Fruit fly (Drosophila melanogaster): ENCODE measurements around the gene ro.

ro gene

DNA sequence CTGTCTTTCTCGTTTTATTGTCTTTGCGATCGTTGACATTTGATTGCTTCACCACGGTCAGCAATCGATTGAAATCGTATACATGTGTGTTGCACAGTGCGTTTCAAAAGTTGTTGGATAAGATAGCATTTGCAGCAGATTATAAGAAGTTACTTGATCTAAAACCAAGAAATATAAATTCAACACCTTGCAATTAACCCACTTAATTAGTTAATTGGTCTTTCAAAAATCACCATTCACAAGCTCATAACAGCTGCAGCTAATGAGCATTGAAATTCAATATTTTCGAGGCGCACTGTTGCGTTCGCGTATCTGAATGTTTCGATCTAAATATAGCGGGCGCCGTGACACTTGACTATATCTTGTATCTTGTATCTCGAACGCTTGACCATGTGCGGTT, 11.8 kb upstream of the ro start (continued):
- TF ChIP-seq vnd (GFP tag; IDR thresholded peaks at IDR 0.05; ENCODE audit: partially characterized antibody): no peak
- 0 out of 3 replicates have a peak, but pooled peaks have one; percentile 21 for TF ChIP-seq CG11093 (GFP tag; IDR thresholded peaks at IDR 0.05)
- TF ChIP-seq zfh1 (GFP tag; IDR thresholded peaks at IDR 0.05): peak; percentile 41; the same call in 1 of the 3 replicates
- TF ChIP-seq lilli (GFP tag; optimal IDR thresholded peaks at IDR 0.05): peak; percentile 17
- peak; percentile 16 for TF ChIP-seq tx (GFP tag; optimal IDR thresholded peaks at IDR 0.05)
- peak; percentile 1 for TF ChIP-seq CG10274 (GFP tag; optimal IDR thresholded peaks at IDR 0.05)
- TF ChIP-seq Vsx1 (GFP tag; optimal IDR thresholded peaks at IDR 0.05): peak; percentile 49
- TF ChIP-seq Blimp-1 (GFP tag; optimal IDR thresholded peaks at IDR 0.05): peak; percentile 22
- no peak for TF ChIP-seq CG17186 (GFP tag; optimal IDR thresholded peaks at IDR 0.05)
- peak; percentile 28; the same call in 1 of the 2 replicates for TF ChIP-seq CG31441 (GFP tag; IDR thresholded peaks at IDR 0.05)
- peak; percentile 7 for TF ChIP-seq CG1602 (GFP tag; optimal IDR thresholded peaks at IDR 0.05)
- TF ChIP-seq grau (tag; optimal IDR thresholded peaks at IDR 0.05): peak; percentile 59
- peak; percentile 9 for TF ChIP-seq CG12769 (tag; optimal IDR thresholded peaks at IDR 0.05)
- TF ChIP-seq CG10979 (tag; optimal IDR thresholded peaks at IDR 0.05): peak; percentile 38
- TF ChIP-seq tna (GFP tag; IDR thresholded peaks at IDR 0.05; ENCODE audit: partially characterized antibody): no peak
- no peak for TF ChIP-seq gfzf (GFP tag; optimal IDR thresholded peaks at IDR 0.05)
- TF ChIP-seq Rfx (GFP tag; IDR thresholded peaks at IDR 0.05): 0 out of 2 replicates have a peak, but pooled peaks have one; percentile 35
- TF ChIP-seq Optix (GFP tag; IDR thresholded peaks at IDR 0.05): no peak
- peak; percentile 37; the same call in 1 of the 2 replicates for TF ChIP-seq slbo (GFP tag; IDR thresholded peaks at IDR 0.05)
- no peak for TF ChIP-seq ro (GFP tag; IDR thresholded peaks at IDR 0.05)
- TF ChIP-seq twi (tag; optimal IDR thresholded peaks at IDR 0.05): peak; percentile 18
- peak; percentile 27; the same call in 1 of the 2 replicates for TF ChIP-seq CG10366 (GFP tag; IDR thresholded peaks at IDR 0.05)
- TF ChIP-seq chif (GFP tag; optimal IDR thresholded peaks at IDR 0.05): no peak
- TF ChIP-seq CG17361 (GFP tag; IDR thresholded peaks at IDR 0.05): 0 out of 3 replicates have a peak, but pooled peaks have one; percentile 23
- no peak for TF ChIP-seq CG42726 (GFP tag; IDR thresholded peaks at IDR 0.05; ENCODE audit: partially characterized antibody)
- 0 out of 3 replicates have a peak, but pooled peaks have one; percentile 5 for TF ChIP-seq ken (GFP tag; IDR thresholded peaks at IDR 0.05)
- TF ChIP-seq unpg (GFP tag; optimal IDR thresholded peaks at IDR 0.05): peak; percentile 50
- TF ChIP-seq stc (GFP tag; IDR thresholded peaks at IDR 0.05): peak; percentile 37; the same call in 1 of the 2 replicates
- peak; percentile 11 for TF ChIP-seq en (GFP tag; optimal IDR thresholded peaks at IDR 0.05)
- peak; percentile 66 for TF ChIP-seq CG15269 (tag; optimal IDR thresholded peaks at IDR 0.05)
- peak; percentile 14 for TF ChIP-seq chn (GFP tag; optimal IDR thresholded peaks at IDR 0.05)
- peak in 1 of 2 experiments; percentile 29 for TF ChIP-seq Pdp1 (GFP tag; optimal IDR thresholded peaks at IDR 0.05)
- TF ChIP-seq Aef1 (GFP tag; IDR thresholded peaks at IDR 0.05): 0 out of 3 replicates have a peak, but pooled peaks have one; percentile 11
- 0 out of 2 replicates have a peak, but pooled peaks have one; percentile 17 for TF ChIP-seq E2f1 (GFP tag; IDR thresholded peaks at IDR 0.05)
- TF ChIP-seq CG1603 (tag; optimal IDR thresholded peaks at IDR 0.05): peak; percentile 57
- peak; percentile 28; the same call in 1 of the 2 replicates for TF ChIP-seq ranshi (GFP tag; IDR thresholded peaks at IDR 0.05)
- TF ChIP-seq CG9817 (tag; optimal IDR thresholded peaks at IDR 0.05): peak; percentile 18
- peak; percentile 13 for TF ChIP-seq disco-r (GFP tag; optimal IDR thresholded peaks at IDR 0.05)
- TF ChIP-seq phol (tag; optimal IDR thresholded peaks at IDR 0.05): peak; percentile 16
- no peak for TF ChIP-seq ap (GFP tag; IDR thresholded peaks at IDR 0.05)
- TF ChIP-seq CG18262 (tag; optimal IDR thresholded peaks at IDR 0.05): peak; percentile 36
- TF ChIP-seq Meics (GFP tag; optimal IDR thresholded peaks at IDR 0.05): peak; percentile 28
- no peak for TF ChIP-seq Hmx (GFP tag; optimal IDR thresholded peaks at IDR 0.05)
- peak; percentile 99 for TF ChIP-seq CG8388 (GFP tag; optimal IDR thresholded peaks at IDR 0.05)
- peak in 1 of 3 experiments; percentile 31 for TF ChIP-seq lola (GFP tag; optimal IDR thresholded peaks at IDR 0.05)
- peak; percentile 18; the same call in 1 of the 2 replicates for TF ChIP-seq vvl (GFP tag; IDR thresholded peaks at IDR 0.05)
- peak; percentile 64 for TF ChIP-seq gem (tag; optimal IDR thresholded peaks at IDR 0.05)
- no peak for TF ChIP-seq oc (tag; optimal IDR thresholded peaks at IDR 0.05)
- TF ChIP-seq row (GFP tag; IDR thresholded peaks at IDR 0.05): peak; percentile 74

Measured in whole organism, embryonic.